Worm (Caenorhabditis elegans): ENCODE measurements around the gene lys-8.
"Not testable (repeated sequence)": the region's sequence is repeated elsewhere in the genome, so short reads cannot be mapped to it uniquely, and the experiment has no call there.

The lys-8 gene

DNA sequence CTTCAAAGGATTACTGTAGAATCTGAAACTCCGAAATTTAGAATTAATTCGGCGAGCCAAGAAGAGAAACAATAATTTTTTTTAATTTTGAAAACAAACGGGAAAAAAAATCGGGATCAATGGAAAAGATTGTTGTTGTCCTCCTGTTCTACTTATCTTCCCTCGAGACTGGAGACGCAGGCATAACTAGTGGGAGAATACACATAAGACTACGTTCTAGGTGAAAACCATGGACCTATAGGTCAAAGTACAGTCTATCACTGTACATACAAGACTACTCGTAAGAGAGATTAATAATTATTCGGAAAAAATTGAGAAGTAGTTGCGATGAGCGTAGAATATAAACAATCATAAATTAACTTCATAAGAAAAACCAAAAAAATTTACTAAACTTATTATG is 33.3 kb downstream of the lys-8 start, which contains the start of gene dhs-6 (continued):
- TF ChIP-seq sup-37 (GFP tag; optimal IDR thresholded peaks at IDR 0.05) (no peak), isw-1 (GFP tag; IDR thresholded peaks at IDR 0.05) (no peak), lir-3 (tag; optimal IDR thresholded peaks at IDR 0.05; ENCODE audit: poor library complexity) (no peak), lsy-2 (tag; optimal IDR thresholded peaks at IDR 0.05) (peak in 1 of 2 experiments; percentile 6), nhr-90 (tag; optimal IDR thresholded peaks at IDR 0.05; ENCODE audit: poor library complexity) (no peak), mep-1 (tag; optimal IDR thresholded peaks at IDR 0.05) (no peak), elt-2 (tag; optimal IDR thresholded peaks at IDR 0.05) (peak; percentile 20), xbp-1 (tag; optimal IDR thresholded peaks at IDR 0.05) (no peak), lin-39 (tag; optimal IDR thresholded peaks at IDR 0.05) (no peak), C34B4.2 (tag; optimal IDR thresholded peaks at IDR 0.05) (no peak), aha-1 (tag; optimal IDR thresholded peaks at IDR 0.05) (no peak), ama-1 (optimal IDR thresholded peaks at IDR 0.05) (no peak), pqm-1 (tag; optimal IDR thresholded peaks at IDR 0.05) (no peak), nhr-11 (tag; optimal IDR thresholded peaks at IDR 0.05) (no peak)

DNA sequence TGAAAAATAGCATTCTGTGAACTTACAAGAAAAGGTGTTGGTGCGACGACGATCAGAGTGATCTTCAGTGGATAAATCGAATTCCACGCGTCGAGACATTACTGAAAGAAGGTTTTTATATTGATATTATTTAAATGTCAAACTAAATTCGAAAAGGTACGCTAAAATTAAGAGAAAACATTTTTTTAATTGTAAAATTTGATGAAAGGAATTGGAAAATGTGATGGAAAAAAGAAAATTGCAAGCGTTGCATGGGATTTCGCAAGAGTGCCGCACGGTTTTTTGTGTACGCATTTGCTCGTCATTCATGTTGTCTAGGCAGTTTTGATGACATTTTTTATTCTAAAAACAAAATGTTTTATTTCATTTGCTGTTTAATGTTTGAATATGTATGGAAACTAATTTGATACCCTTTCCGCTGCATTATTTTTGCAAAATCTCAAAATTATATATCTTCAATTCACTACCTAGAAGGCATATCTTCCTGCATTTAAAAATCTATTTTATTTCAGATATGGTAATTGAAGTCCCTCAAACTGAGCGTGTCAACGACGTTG is 36.5 kb downstream of the lys-8 start, which contains the start of the genes eif-3.L and npl-4.2:
eif-3.L (minus strand) TSS at position 101 of the 557 bp plus-strand sequence.
npl-4.2 (plus strand) TSS at position 507 of the 557 bp plus-strand sequence.
- not testable (repeated sequence) for TF ChIP-seq irx-1 (tag; optimal IDR thresholded peaks at IDR 0.05); nhr-12 (tag; optimal IDR thresholded peaks at IDR 0.05); fkh-10 (GFP tag; optimal IDR thresholded peaks at IDR 0.05)

DNA sequence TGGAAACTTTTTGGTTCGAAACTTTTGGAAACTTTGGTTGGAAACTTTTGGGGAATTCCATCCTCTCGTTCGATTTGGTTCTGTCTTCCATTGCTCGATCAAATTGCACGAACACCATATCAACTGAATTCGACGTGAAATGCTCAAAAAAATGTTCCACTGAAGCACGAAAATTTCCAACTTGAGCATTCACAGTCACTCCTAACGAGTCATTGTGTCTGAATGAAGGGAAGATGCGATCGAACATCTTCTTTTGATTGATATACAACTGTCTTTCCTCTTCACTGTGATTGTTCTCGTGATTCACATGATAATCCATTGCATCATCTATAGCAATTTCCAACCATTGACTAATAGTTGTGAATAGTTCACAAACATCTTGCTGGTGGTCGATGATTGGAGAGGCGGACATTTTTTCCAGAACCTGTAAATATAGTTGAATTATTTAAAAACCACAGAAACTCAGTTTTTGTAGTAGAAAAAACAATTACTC is 42.4 kb downstream of the lys-8 start, which contains the start of gene F59E12.15:
F59E12.15 (minus strand) TSS at position 51 of the 493 bp plus-strand sequence.
- TF ChIP-seq mep-1 (tag; optimal IDR thresholded peaks at IDR 0.05) (no peak), irx-1 (tag; optimal IDR thresholded peaks at IDR 0.05) (no peak), hlh-17 (GFP tag; optimal IDR thresholded peaks at IDR 0.05; ENCODE audit: borderline replicate concordance) (no peak), fos-1 (tag; optimal IDR thresholded peaks at IDR 0.05) (no peak), C04F5.9 (tag; optimal IDR thresholded peaks at IDR 0.05) (no peak), rnt-1 (tag; optimal IDR thresholded peaks at IDR 0.05) (no peak), nhr-76 (tag; optimal IDR thresholded peaks at IDR 0.05) (no peak), ztf-4 (tag; optimal IDR thresholded peaks at IDR 0.05) (no peak), ztf-11 (tag; optimal IDR thresholded peaks at IDR 0.05) (no peak), vab-15 (tag; optimal IDR thresholded peaks at IDR 0.05) (no peak), jun-1 (tag; optimal IDR thresholded peaks at IDR 0.05) (no peak), nhr-11 (tag; optimal IDR thresholded peaks at IDR 0.05) (no peak), alr-1 (tag; optimal IDR thresholded peaks at IDR 0.05; ENCODE audit: borderline replicate concordance) (no peak), sptf-1 (tag; optimal IDR thresholded peaks at IDR 0.05) (no peak), snu-23 (GFP tag; optimal IDR thresholded peaks at IDR 0.05) (no peak)

DNA sequence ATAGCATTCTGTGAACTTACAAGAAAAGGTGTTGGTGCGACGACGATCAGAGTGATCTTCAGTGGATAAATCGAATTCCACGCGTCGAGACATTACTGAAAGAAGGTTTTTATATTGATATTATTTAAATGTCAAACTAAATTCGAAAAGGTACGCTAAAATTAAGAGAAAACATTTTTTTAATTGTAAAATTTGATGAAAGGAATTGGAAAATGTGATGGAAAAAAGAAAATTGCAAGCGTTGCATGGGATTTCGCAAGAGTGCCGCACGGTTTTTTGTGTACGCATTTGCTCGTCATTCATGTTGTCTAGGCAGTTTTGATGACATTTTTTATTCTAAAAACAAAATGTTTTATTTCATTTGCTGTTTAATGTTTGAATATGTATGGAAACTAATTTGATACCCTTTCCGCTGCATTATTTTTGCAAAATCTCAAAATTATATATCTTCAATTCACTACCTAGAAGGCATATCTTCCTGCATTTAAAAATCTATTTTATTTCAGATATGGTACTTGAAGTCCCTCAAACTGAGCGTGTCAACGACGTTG is 44.9 kb downstream of the lys-8 start, which contains the start of the genes F59E12.6 and npl-4.1:
F59E12.6 (minus strand) TSS at position 101 of the 551 bp plus-strand sequence.
npl-4.1 (plus strand) TSS at position 501 of the 551 bp plus-strand sequence.
- not testable (repeated sequence) for TF ChIP-seq elt-3 (tag; optimal IDR thresholded peaks at IDR 0.05); mab-9 (GFP tag; IDR thresholded peaks at IDR 0.05); F16B12.6 (tag; optimal IDR thresholded peaks at IDR 0.05)

DNA sequence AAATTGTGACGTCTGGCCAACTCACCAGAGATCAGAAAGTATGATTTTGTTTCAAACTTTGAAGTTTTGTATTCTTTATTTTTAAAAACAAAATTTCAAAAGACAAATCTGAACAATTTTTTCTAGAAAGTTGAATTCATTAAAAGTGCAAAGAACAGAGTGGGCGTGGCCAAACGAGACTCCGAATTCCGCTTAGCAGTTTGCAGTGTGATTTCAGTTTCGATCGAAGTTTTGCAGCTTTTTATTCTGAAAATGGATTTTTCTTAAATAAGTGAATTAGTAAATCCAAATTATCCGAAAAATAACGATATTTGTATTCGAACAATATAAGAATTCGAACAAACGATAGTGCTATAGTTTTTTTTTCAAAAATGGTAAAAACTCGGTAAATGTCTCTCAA is 47.5 kb downstream of the lys-8 start:
- TF ChIP-seq lir-3 (tag; optimal IDR thresholded peaks at IDR 0.05; ENCODE audit: poor library complexity) (no peak), C34B4.2 (tag; optimal IDR thresholded peaks at IDR 0.05) (no peak), efl-3 (GFP tag; optimal IDR thresholded peaks at IDR 0.05) (no peak), alr-1 (tag; optimal IDR thresholded peaks at IDR 0.05; ENCODE audit: borderline replicate concordance) (no peak), dsc-1 (tag; optimal IDR thresholded peaks at IDR 0.05) (no peak), pax-3 (tag; optimal IDR thresholded peaks at IDR 0.05) (no peak), ets-5 (GFP tag; IDR thresholded peaks at IDR 0.05) (no peak), nhr-28 (tag; optimal IDR thresholded peaks at IDR 0.05) (no peak), pqm-1 (tag; optimal IDR thresholded peaks at IDR 0.05) (no peak), mdl-1 (tag; optimal IDR thresholded peaks at IDR 0.05) (no peak), lin-35 (GFP tag; optimal IDR thresholded peaks at IDR 0.05) (peak in 1 of 2 experiments; percentile 5), dpl-1 (GFP tag; optimal IDR thresholded peaks at IDR 0.05) (peak in 1 of 3 experiments; percentile 30), swsn-7 (tag; optimal IDR thresholded peaks at IDR 0.05) (no peak), lin-39 (tag; optimal IDR thresholded peaks at IDR 0.05) (no peak), efl-1 (optimal IDR thresholded peaks at IDR 0.05) (no peak), efl-1 (GFP tag; optimal IDR thresholded peaks at IDR 0.05 in 1 of 2) (peak in 1 of 2 experiments; percentile 54), lin-15B (tag; optimal IDR thresholded peaks at IDR 0.05) (no peak), isw-1 (GFP tag; IDR thresholded peaks at IDR 0.05) (no peak)
